Worm (Caenorhabditis elegans): ENCODE results near the gene sta-2.

- no peak for TF ChIP-seq him-1 (tag; optimal IDR thresholded peaks at IDR 0.05)
- no peak for TF ChIP-seq W03F9.2 (tag; optimal IDR thresholded peaks at IDR 0.05)
- TF ChIP-seq dao-5 (tag; optimal IDR thresholded peaks at IDR 0.05), result no peak
Measured at ce11 chrV:9702755-9703154, 38.3 kb upstream of the sta-2 start, which contains the start of gene xbx-6.

Measured in whole organism, L4/young adult.